Worm (Caenorhabditis elegans): ENCODE measurements around the gene chca-1.
A peak's percentile ranks its signal among the peaks of the same experiment; 100 is the strongest.

chca-1 gene

DNA sequence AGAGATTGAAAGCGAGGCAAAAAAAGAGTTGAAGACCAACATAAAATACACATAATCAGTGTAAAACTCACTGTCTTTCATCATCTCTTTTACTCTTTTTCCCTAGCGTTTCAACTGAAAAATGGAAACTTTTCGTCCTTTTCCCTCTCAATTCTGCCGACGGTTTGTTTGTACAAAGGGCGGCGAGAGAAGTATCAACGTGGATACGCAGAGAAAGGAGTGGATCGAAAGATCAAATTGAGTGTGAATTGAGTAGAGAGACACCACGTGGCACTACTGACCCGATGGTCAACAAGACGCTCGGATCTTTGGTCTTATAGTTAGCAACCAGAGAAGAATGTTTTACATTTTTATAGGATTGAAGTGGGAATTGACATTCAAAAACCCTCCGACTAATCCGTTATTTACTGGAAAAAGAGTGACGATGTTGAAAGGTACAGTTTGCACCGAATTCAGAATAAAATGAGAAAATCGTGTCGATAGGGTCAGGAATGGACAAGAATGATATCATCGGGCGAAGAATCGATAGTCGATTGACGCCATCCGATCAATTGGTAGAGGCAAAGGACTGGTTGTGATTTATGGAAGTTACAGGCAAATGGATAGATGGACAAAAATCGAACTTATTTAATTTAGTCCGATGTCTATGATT, 19.9 kb downstream of the chca-1 start (continued):
- no peak for TF ChIP-seq unc-39 (tag; optimal IDR thresholded peaks at IDR 0.05)
- no peak for TF ChIP-seq zfp-3 (GFP tag; conservative IDR thresholded peaks at IDR 0.05)
- TF ChIP-seq dve-1 (tag; optimal IDR thresholded peaks at IDR 0.05; ENCODE audit: insufficient read depth) = peak; percentile 94
- no peak for TF ChIP-seq egl-43 (GFP tag; IDR thresholded peaks at IDR 0.05)
- TF ChIP-seq egl-27 (tag; optimal IDR thresholded peaks at IDR 0.05) = no peak
- peak in 1 of 2 experiments; percentile 39 for TF ChIP-seq daf-16 (GFP tag; optimal IDR thresholded peaks at IDR 0.05)
- TF ChIP-seq daf-16 (tag; optimal IDR thresholded peaks at IDR 0.05) = peak; percentile 84
- TF ChIP-seq nhr-41 (GFP tag; IDR thresholded peaks at IDR 0.05) = no peak
- TF ChIP-seq zip-11 (GFP tag; IDR thresholded peaks at IDR 0.05) = no peak
- peak; percentile 86 for TF ChIP-seq dmd-6 (GFP tag; IDR thresholded peaks at IDR 0.05)
- TF ChIP-seq lin-15B (tag; optimal IDR thresholded peaks at IDR 0.05) = no peak
- TF ChIP-seq ceh-62 (tag; optimal IDR thresholded peaks at IDR 0.05) = no peak
- TF ChIP-seq nhr-25 (tag; optimal IDR thresholded peaks at IDR 0.05; ENCODE audit: borderline replicate concordance, insufficient read depth) = no peak
- no peak for TF ChIP-seq dmd-9 (GFP tag; IDR thresholded peaks at IDR 0.05)
- TF ChIP-seq lir-3 (tag; optimal IDR thresholded peaks at IDR 0.05) = no peak
- TF ChIP-seq vab-7 (GFP tag; IDR thresholded peaks at IDR 0.05) = no peak
- no peak for TF ChIP-seq spr-3 (GFP tag; optimal IDR thresholded peaks at IDR 0.05)
- TF ChIP-seq hlh-30 (tag; optimal IDR thresholded peaks at IDR 0.05; ENCODE audit: insufficient read depth) = peak; percentile 77
- TF ChIP-seq mxl-2 (GFP tag; conservative IDR thresholded peaks at IDR 0.05) = no peak
- peak; percentile 86 for TF ChIP-seq mxl-3 (GFP tag; optimal IDR thresholded peaks at IDR 0.05)
- no peak for TF ChIP-seq daf-8 (GFP tag; IDR thresholded peaks at IDR 0.05)
- TF ChIP-seq mdl-1 (tag; optimal IDR thresholded peaks at IDR 0.05) = peak; percentile 64 to 84
- no peak for TF ChIP-seq saeg-2 (GFP tag; IDR thresholded peaks at IDR 0.05)
- no peak for TF ChIP-seq sdz-12 (GFP tag; optimal IDR thresholded peaks at IDR 0.05)
- TF ChIP-seq nhr-42 (GFP tag; IDR thresholded peaks at IDR 0.05) = no peak
- TF ChIP-seq attf-4 (tag; optimal IDR thresholded peaks at IDR 0.05) = no peak
- no peak for TF ChIP-seq Y5F2A.4 (GFP tag; optimal IDR thresholded peaks at IDR 0.05)
- TF ChIP-seq madf-5 (GFP tag; IDR thresholded peaks at IDR 0.05) = no peak
- TF ChIP-seq ceh-44 (GFP tag; IDR thresholded peaks at IDR 0.05) = no peak
- no peak for TF ChIP-seq arid-1 (GFP tag; conservative IDR thresholded peaks at IDR 0.05)
- no peak for TF ChIP-seq F37D6.2 (tag; optimal IDR thresholded peaks at IDR 0.05)
- peak; percentile 30 for TF ChIP-seq nhr-10 (tag; optimal IDR thresholded peaks at IDR 0.05)
- no peak for TF ChIP-seq lin-39 (tag; optimal IDR thresholded peaks at IDR 0.05)
- TF ChIP-seq Y75B8A.6 (GFP tag; IDR thresholded peaks at IDR 0.05) = no peak
- no peak for TF ChIP-seq daf-12 (tag; optimal IDR thresholded peaks at IDR 0.05)
- TF ChIP-seq mes-2 (tag; optimal IDR thresholded peaks at IDR 0.05; ENCODE audit: poor library complexity, severe bottlenecking) = peak; percentile 5
- TF ChIP-seq php-3 (GFP tag; IDR thresholded peaks at IDR 0.05) = no peak
- TF ChIP-seq mep-1 (tag; optimal IDR thresholded peaks at IDR 0.05) = peak; percentile 71
- TF ChIP-seq unc-130 (GFP tag; optimal IDR thresholded peaks at IDR 0.05) = no peak
- TF ChIP-seq nhr-76 (tag; optimal IDR thresholded peaks at IDR 0.05) = no peak
- peak in 1 of 2 experiments; percentile 68 for TF ChIP-seq lsy-2 (tag; optimal IDR thresholded peaks at IDR 0.05)
- no peak for TF ChIP-seq tag-97 (GFP tag; IDR thresholded peaks at IDR 0.05)
- no peak for TF ChIP-seq F49E8.2 (tag; optimal IDR thresholded peaks at IDR 0.05; ENCODE audit: borderline replicate concordance)
- no peak for TF ChIP-seq lim-7 (GFP tag; IDR thresholded peaks at IDR 0.05)
- peak; percentile 82 for TF ChIP-seq nhr-48 (tag; optimal IDR thresholded peaks at IDR 0.05)
- peak; percentile 84 for TF ChIP-seq hlh-11 (tag; optimal IDR thresholded peaks at IDR 0.05)
- 0 out of 2 replicates have a peak, but pooled peaks have one; percentile 29 for TF ChIP-seq hmg-1.1 (GFP tag; IDR thresholded peaks at IDR 0.05)
- TF ChIP-seq tra-1 (GFP tag; IDR thresholded peaks at IDR 0.05) = no peak
- TF ChIP-seq lin-1 (GFP tag; IDR thresholded peaks at IDR 0.05) = 0 out of 2 replicates have a peak, but pooled peaks have one; percentile 12
- TF ChIP-seq nhr-28 (tag; optimal IDR thresholded peaks at IDR 0.05) = peak; percentile 78
